Fruit fly (Drosophila melanogaster) whole organism, embryonic: ENCODE measurements around the gene CG14650.

Experiments
- CG10543 ChIP-seq: fragments of 200-800 bp; sonication (Bioruptor generic); optimal IDR thresholded peaks from 3 replicates; lab custom pipeline; 2017; ENCODE audit warnings: missing biosample characterization, mild to moderate bottlenecking, missing genetic modification characterization, moderate library complexity
- CG11398 ChIP-seq: fragments of 200-800 bp; sonication (Bioruptor generic); optimal IDR thresholded peaks from 2 replicates; lab custom pipeline; 2016; ENCODE audit warnings: missing biosample characterization, missing genetic modification characterization
- CG11456 ChIP-seq: fragments of 200-800 bp; sonication (Bioruptor generic); IDR thresholded peaks from 3 replicates; pipeline ENCODE4 v1.3.6; 2022; ENCODE audit warnings: missing biosample characterization, missing genetic modification characterization
- CG13287 ChIP-seq: fragments of 200-800 bp; sonication (Bioruptor generic); IDR thresholded peaks from 2 replicates; pipeline ENCODE4 v1.3.6; 2022; ENCODE audit warnings: missing biosample characterization, missing genetic modification characterization; ENCODE audit not compliant: partially characterized antibody
- CG13296 ChIP-seq: fragments of 200-800 bp; sonication (Bioruptor generic); optimal IDR thresholded peaks from 3 replicates; lab custom pipeline; 2018; ENCODE audit warnings: missing biosample characterization, mild to moderate bottlenecking, missing genetic modification characterization
- CG13424 ChIP-seq: fragments of 200-800 bp; sonication (Bioruptor generic); optimal IDR thresholded peaks from 2 replicates; lab custom pipeline; 2019; ENCODE audit warnings: missing biosample characterization, mild to moderate bottlenecking, missing genetic modification characterization, moderate library complexity
- CG15073 ChIP-seq: fragments of 200-800 bp; sonication (Bioruptor generic); optimal IDR thresholded peaks from 2 replicates; lab custom pipeline; 2016; ENCODE audit warnings: missing biosample characterization, missing genetic modification characterization
- CG1602 ChIP-seq: fragments of 200-800 bp; sonication (Bioruptor generic); optimal IDR thresholded peaks from 3 replicates; lab custom pipeline; 2016; ENCODE audit warnings: missing biosample characterization, missing genetic modification characterization
- CG16813 ChIP-seq: fragments of 200-800 bp; sonication (Bioruptor generic); IDR thresholded peaks from 3 replicates; pipeline ENCODE4 v1.3.6; 2022; ENCODE audit warnings: missing biosample characterization, missing genetic modification characterization; ENCODE audit not compliant: partially characterized antibody
- CG17829 ChIP-seq: fragments of 200-800 bp; optimal IDR thresholded peaks from 2 replicates; lab custom pipeline; 2019; ENCODE audit warnings: missing biosample characterization, mild to moderate bottlenecking, missing genetic modification characterization, moderate library complexity
- CG1832 ChIP-seq: fragments of 200-800 bp; sonication (Bioruptor generic); optimal IDR thresholded peaks from 2 replicates; lab custom pipeline; 2017; ENCODE audit warnings: missing biosample characterization, mild to moderate bottlenecking, missing genetic modification characterization, inconsistent platforms
- CG31224 ChIP-seq: fragments of 200-800 bp; sonication (Bioruptor generic); IDR thresholded peaks from 2 replicates; pipeline ENCODE4 v1.3.6; 2022; ENCODE audit warnings: missing biosample characterization, missing genetic modification characterization
- CG31388 ChIP-seq: fragments of 200-800 bp; sonication (Bioruptor generic); optimal IDR thresholded peaks from 2 replicates; lab custom pipeline; 2016; ENCODE audit warnings: missing biosample characterization, missing genetic modification characterization
- CG4424 ChIP-seq: fragments of 200-800 bp; sonication (Bioruptor generic); optimal IDR thresholded peaks from 3 replicates; lab custom pipeline; 2016; ENCODE audit warnings: missing biosample characterization, missing genetic modification characterization
- CG8765 ChIP-seq: fragments of 200-800 bp; sonication (Bioruptor generic); IDR thresholded peaks from 2 replicates; pipeline ENCODE4 v1.3.6; 2022; ENCODE audit warnings: missing biosample characterization, missing genetic modification characterization
- CHES-1-like ChIP-seq: fragments of 200-800 bp; sonication (Bioruptor generic); optimal IDR thresholded peaks from 2 replicates; lab custom pipeline; 2016; ENCODE audit warnings: missing biosample characterization, missing genetic modification characterization
- D ChIP-seq, 2 experiments: fragments of 200-800 bp in 1 of 2; fragments of >200 bp in 1 of 2; sonication (Bioruptor generic) in 1 of 2; optimal IDR thresholded peaks; 2 replicates in 1 of 2; 3 replicates in 1 of 2; lab custom pipeline; 2017; ENCODE audit warnings: mild to moderate bottlenecking in 1 of 2, missing biosample characterization in 1 of 2, missing genetic modification characterization in 1 of 2, missing genetic modification reagents in 1 of 2
- Dek ChIP-seq: fragments of 200-800 bp; sonication (Bioruptor generic); optimal IDR thresholded peaks from 3 replicates; lab custom pipeline; 2019; ENCODE audit warnings: missing biosample characterization, mild to moderate bottlenecking, missing genetic modification characterization, moderate library complexity
- Doc2 ChIP-seq: fragments of 200-800 bp; sonication (Bioruptor generic); IDR thresholded peaks from 2 replicates; pipeline ENCODE4 v1.3.6; 2022; ENCODE audit warnings: missing biosample characterization, missing genetic modification characterization
- Fer3 ChIP-seq: fragments of 200-800 bp; sonication (Bioruptor generic); optimal IDR thresholded peaks from 2 replicates; lab custom pipeline; 2018; ENCODE audit warnings: missing biosample characterization, mild to moderate bottlenecking, missing genetic modification characterization, moderate library complexity
- Hr39 ChIP-seq: fragments of >200 bp; optimal IDR thresholded peaks from 2 replicates; lab custom pipeline; 2017
- Hr51 ChIP-seq, 2 experiments: fragments of 200-800 bp; sonication (Bioruptor generic); optimal IDR thresholded peaks; 2 replicates in 1 of 2; 3 replicates in 1 of 2; lab custom pipeline; 2016 to 2018; ENCODE audit warnings: missing biosample characterization in 2 of 2, missing genetic modification characterization in 2 of 2, mild to moderate bottlenecking in 1 of 2, moderate library complexity in 1 of 2
- Hr78 ChIP-seq, 2 experiments: fragments of 200-800 bp in 1 of 2; fragments of >200 bp in 1 of 2; sonication (Bioruptor generic) in 1 of 2; optimal IDR thresholded peaks; 2 replicates each; lab custom pipeline; 2017 to 2019; ENCODE audit warnings: missing biosample characterization in 2 of 2, missing genetic modification characterization in 2 of 2, mild to moderate bottlenecking in 1 of 2, moderate library complexity in 1 of 2
- Mad ChIP-seq: fragments of 200-800 bp; sonication (Bioruptor generic); optimal IDR thresholded peaks from 2 replicates; lab custom pipeline; 2016; ENCODE audit warnings: missing biosample characterization, missing genetic modification characterization
- Nf-YB ChIP-seq: fragments of 200-800 bp; sonication (Bioruptor generic); optimal IDR thresholded peaks from 3 replicates; lab custom pipeline; 2019; ENCODE audit warnings: missing biosample characterization, mild to moderate bottlenecking, missing genetic modification characterization, moderate library complexity
- Side ChIP-seq: fragments of 200-800 bp; sonication (Bioruptor generic); optimal IDR thresholded peaks from 2 replicates; lab custom pipeline; 2016; ENCODE audit warnings: missing biosample characterization, missing genetic modification characterization
- Sin3A ChIP-seq: fragments of >200 bp; optimal IDR thresholded peaks from 2 replicates; lab custom pipeline; 2018
- Taf1 ChIP-seq: fragments of 200-800 bp; sonication (Bioruptor generic); IDR thresholded peaks from 2 replicates; pipeline ENCODE4 v1.3.6; 2022; ENCODE audit warnings: missing biosample characterization, missing genetic modification characterization
- YL-1 ChIP-seq: fragments of 200-800 bp; sonication (Bioruptor generic); optimal IDR thresholded peaks from 3 replicates; lab custom pipeline; 2017; ENCODE audit warnings: missing biosample characterization, mild to moderate bottlenecking, missing genetic modification characterization
- abd-A ChIP-seq: fragments of 200-800 bp; sonication (Bioruptor generic); optimal IDR thresholded peaks from 3 replicates; lab custom pipeline; 2019; ENCODE audit warnings: missing biosample characterization, mild to moderate bottlenecking, missing genetic modification characterization, moderate library complexity
- bab2 ChIP-seq: fragments of 200-800 bp; sonication (Bioruptor generic); optimal IDR thresholded peaks from 2 replicates; lab custom pipeline; 2016; ENCODE audit warnings: missing biosample characterization, missing genetic modification characterization
- cas ChIP-seq: fragments of 200-800 bp; sonication (Bioruptor generic); IDR thresholded peaks from 2 replicates; pipeline ENCODE4 v1.3.6; 2022; ENCODE audit warnings: missing biosample characterization, missing genetic modification characterization
- crol ChIP-seq: fragments of 200-800 bp; sonication (Bioruptor generic); IDR thresholded peaks from 2 replicates; pipeline ENCODE4 v1.3.6; 2022; ENCODE audit warnings: missing biosample characterization, missing genetic modification characterization
- danr ChIP-seq: fragments of 200-800 bp; sonication (Bioruptor generic); IDR thresholded peaks from 2 replicates; pipeline ENCODE4 v1.3.6; 2022; ENCODE audit warnings: missing biosample characterization, missing genetic modification characterization
- dpn ChIP-seq, 2 experiments: fragments of 200-800 bp; sonication (Bioruptor generic); optimal IDR thresholded peaks; 3 replicates each; lab custom pipeline; 2016; ENCODE audit warnings: missing biosample characterization in 2 of 2, missing genetic modification characterization in 2 of 2
- gsb-n ChIP-seq: fragments of 200-800 bp; sonication (Bioruptor generic); optimal IDR thresholded peaks from 3 replicates; lab custom pipeline; 2018; ENCODE audit warnings: missing biosample characterization, mild to moderate bottlenecking, missing genetic modification characterization
- ham ChIP-seq: fragments of 200-800 bp; sonication (Bioruptor generic); IDR thresholded peaks from 2 replicates; pipeline ENCODE4 v1.3.6; 2022; ENCODE audit warnings: missing biosample characterization, missing genetic modification characterization
- hbn ChIP-seq: fragments of 200-800 bp; sonication (Bioruptor generic); IDR thresholded peaks from 2 replicates; pipeline ENCODE4 v1.3.6; 2022; ENCODE audit warnings: missing biosample characterization, missing genetic modification characterization; ENCODE audit not compliant: partially characterized antibody
- hkb ChIP-seq, 2 experiments: fragments of 200-800 bp in 1 of 2; fragments of >200 bp in 1 of 2; sonication (Bioruptor generic) in 1 of 2; IDR thresholded peaks in 1 of 2; optimal IDR thresholded peaks in 1 of 2; 2 replicates each; pipeline versions ENCODE4 v1.3.6 to Lab custom; 2017 to 2022; ENCODE audit warnings: missing biosample characterization in 1 of 2, missing genetic modification characterization in 1 of 2
- jumu ChIP-seq: fragments of 200-800 bp; sonication (Bioruptor generic); optimal IDR thresholded peaks from 3 replicates; lab custom pipeline; 2016; ENCODE audit warnings: missing biosample characterization, missing genetic modification characterization
- klu ChIP-seq: fragments of 200-800 bp; sonication (Bioruptor generic); IDR thresholded peaks from 2 replicates; pipeline ENCODE4 v1.3.6; 2022; ENCODE audit warnings: missing biosample characterization, missing genetic modification characterization
- onecut ChIP-seq: fragments of 200-800 bp; sonication (Bioruptor generic); IDR thresholded peaks from 2 replicates; pipeline ENCODE4 v1.3.6; 2022; ENCODE audit warnings: missing biosample characterization, missing genetic modification characterization
- prd ChIP-seq, 3 experiments: fragments of >200 bp in 2 of 3; fragments of 200-800 bp in 1 of 3; sonication (Bioruptor generic) in 1 of 3; optimal IDR thresholded peaks in 2 of 3; IDR thresholded peaks in 1 of 3; 2 replicates in 2 of 3; 3 replicates in 1 of 3; pipeline versions ENCODE4 v1.3.6 to Lab custom; 2017 to 2022; ENCODE audit warnings: missing biosample characterization in 1 of 3, missing genetic modification characterization in 1 of 3
- pzg ChIP-seq: fragments of 200-800 bp; sonication (Bioruptor generic); optimal IDR thresholded peaks from 3 replicates; lab custom pipeline; 2018; ENCODE audit warnings: missing biosample characterization, mild to moderate bottlenecking, missing genetic modification characterization, moderate library complexity
- ro ChIP-seq: fragments of 200-800 bp; sonication (Bioruptor generic); IDR thresholded peaks from 2 replicates; pipeline ENCODE4 v1.3.6; 2022; ENCODE audit warnings: missing biosample characterization, missing genetic modification characterization
- seq ChIP-seq: fragments of 200-800 bp; sonication (Bioruptor generic); IDR thresholded peaks from 2 replicates; pipeline ENCODE4 v1.3.6; 2022; ENCODE audit warnings: missing biosample characterization, missing genetic modification characterization
- zen2 ChIP-seq: fragments of 200-800 bp; sonication (Bioruptor generic); IDR thresholded peaks from 3 replicates; pipeline ENCODE4 v1.3.6; 2022; ENCODE audit warnings: missing biosample characterization, missing genetic modification characterization; ENCODE audit not compliant: partially characterized antibody

Gene CG14650

dm6 chr3R:4394654-4395581, 42.3 kb upstream of the CG14650 start (continued):
- no peak for TF ChIP-seq Hr78 (GFP tag; optimal IDR thresholded peaks at IDR 0.05; lab: Kevin White, UChicago)
- peak; percentile 74 for TF ChIP-seq CG31388 (GFP tag; lab: Kevin White, UChicago)
- peak; percentile 70; the same call in 1 of the 2 replicates for TF ChIP-seq Taf1 (GFP tag; lab: Robert Waterston, UW)
- TF ChIP-seq CHES-1-like: peak; percentile 80
- TF ChIP-seq Doc2: no peak
- peak; percentile 66 for TF ChIP-seq CG31224 (GFP tag; lab: Robert Waterston, UW)
- peak; percentile 83 for TF ChIP-seq CG1602 (GFP tag; lab: Kevin White, UChicago)
- TF ChIP-seq hkb (optimal IDR thresholded peaks at IDR 0.05; lab: Kevin White, UChicago): no peak
- peak; percentile 94 for TF ChIP-seq hkb (GFP tag; IDR thresholded peaks at IDR 0.05; lab: Robert Waterston, UW)
- peak; percentile 86 to 91 for TF ChIP-seq dpn (GFP tag; optimal IDR thresholded peaks at IDR 0.05; lab: Kevin White, UChicago)
- peak; percentile 74 for TF ChIP-seq ro (GFP tag; lab: Robert Waterston, UW)
- TF ChIP-seq CG13296 (GFP tag; lab: Kevin White, UChicago): peak; percentile 75
- peak; percentile 23; the same call in 1 of the 2 replicates for TF ChIP-seq CG8765 (GFP tag; lab: Robert Waterston, UW)
- no peak for TF ChIP-seq gsb-n
- no peak for TF ChIP-seq Sin3A (lab: Kevin White, UChicago)
- TF ChIP-seq Side (GFP tag; lab: Kevin White, UChicago): peak; percentile 87
- peak; percentile 91 for TF ChIP-seq seq
- peak; percentile 84 for TF ChIP-seq CG13424 (tag; lab: Kevin White, UChicago)
- peak; percentile 74 for TF ChIP-seq CG11398 (GFP tag; lab: Kevin White, UChicago)
- no peak for TF ChIP-seq hbn (GFP tag; lab: Robert Waterston, UW)
- TF ChIP-seq pzg: peak; percentile 13
- TF ChIP-seq crol: no peak
- TF ChIP-seq D (optimal IDR thresholded peaks at IDR 0.05; lab: Kevin White, UChicago): no peak
- TF ChIP-seq D (GFP tag; optimal IDR thresholded peaks at IDR 0.05; lab: Kevin White, UChicago): peak; percentile 76
- peak; percentile 66; the same call in 1 of the 2 replicates for TF ChIP-seq cas (GFP tag; lab: Robert Waterston, UW)
- no peak for TF ChIP-seq CG1832 (GFP tag; lab: Kevin White, UChicago)
- TF ChIP-seq YL-1 (GFP tag; lab: Kevin White, UChicago): no peak
- TF ChIP-seq CG4424 (GFP tag; lab: Kevin White, UChicago): peak; percentile 77
- peak; percentile 66 for TF ChIP-seq Mad (GFP tag; lab: Kevin White, UChicago)
- TF ChIP-seq CG16813: no peak
- no peak for TF ChIP-seq abd-A (tag; lab: Kevin White, UChicago)
- peak; percentile 75 for TF ChIP-seq CG10543 (GFP tag; lab: Kevin White, UChicago)
- peak; percentile 67 for TF ChIP-seq danr (GFP tag; lab: Robert Waterston, UW)
- no peak for TF ChIP-seq klu (GFP tag; lab: Robert Waterston, UW)
- peak; percentile 37; the same call in 1 of the 2 replicates for TF ChIP-seq ham (GFP tag; lab: Robert Waterston, UW)
- TF ChIP-seq Hr39 (lab: Kevin White, UChicago): no peak
- TF ChIP-seq Dek: peak; percentile 86
- no peak for TF ChIP-seq zen2 (GFP tag; lab: Robert Waterston, UW)
- TF ChIP-seq jumu (GFP tag; lab: Kevin White, UChicago): peak; percentile 69
- peak; percentile 60 for TF ChIP-seq Nf-YB
- TF ChIP-seq onecut (GFP tag; lab: Robert Waterston, UW): peak; percentile 74
- TF ChIP-seq bab2 (GFP tag; lab: Kevin White, UChicago): peak; percentile 88
- peak; percentile 76 to 93 for TF ChIP-seq Hr51 (GFP tag; optimal IDR thresholded peaks at IDR 0.05; lab: Kevin White, UChicago)
- TF ChIP-seq CG15073: no peak
- TF ChIP-seq Fer3: peak; percentile 88
- TF ChIP-seq prd (optimal IDR thresholded peaks at IDR 0.05; lab: Kevin White, UChicago): no peak
- peak; percentile 90 for TF ChIP-seq prd (GFP tag; IDR thresholded peaks at IDR 0.05; lab: Robert Waterston, UW)
- 0 out of 2 replicates have a peak, but pooled peaks have one; percentile 16 for TF ChIP-seq CG13287 (GFP tag; lab: Robert Waterston, UW)
- TF ChIP-seq CG11456 (GFP tag; lab: Robert Waterston, UW): peak; percentile 91
- TF ChIP-seq CG17829 (tag; lab: Kevin White, UChicago): peak; percentile 84
